Fruit fly (Drosophila melanogaster) whole organism, prepupa: Measurements from ENCODE around the gene CG31360.
A peak's percentile ranks its signal among the peaks of the same experiment; 100 is the strongest.

ENCODE experiments used
- Blimp-1 ChIP-seq: fragments of 200-800 bp; sonication (Bioruptor generic); optimal IDR thresholded peaks from 3 replicates; lab custom pipeline; 2017; ENCODE audit warnings: missing biosample characterization, missing genetic modification characterization, mild to moderate bottlenecking, moderate library complexity, missing genetic modification reagents
- CG11902 ChIP-seq: fragments of 200-800 bp; sonication (Bioruptor generic); optimal IDR thresholded peaks from 3 replicates; lab custom pipeline; 2016; ENCODE audit warnings: missing biosample characterization, missing genetic modification characterization
- CG1621 ChIP-seq: fragments of 200-800 bp; sonication (Bioruptor generic); optimal IDR thresholded peaks from 3 replicates; lab custom pipeline; 2018; ENCODE audit warnings: missing biosample characterization, mild to moderate bottlenecking, missing genetic modification characterization
- CG3032 ChIP-seq: fragments of 200-800 bp; optimal IDR thresholded peaks from 2 replicates; lab custom pipeline; 2019; ENCODE audit warnings: missing biosample characterization, mild to moderate bottlenecking, missing genetic modification characterization, moderate library complexity
- Hr39 ChIP-seq: fragments of 200-800 bp; sonication (Bioruptor generic); optimal IDR thresholded peaks from 2 replicates; lab custom pipeline; 2016; ENCODE audit warnings: missing biosample characterization, missing genetic modification characterization
- OdsH ChIP-seq: fragments of 200-800 bp; sonication (Bioruptor generic); optimal IDR thresholded peaks from 3 replicates; lab custom pipeline; 2016; ENCODE audit warnings: missing biosample characterization, missing genetic modification characterization
- achi ChIP-seq: fragments of 200-800 bp; sonication (Bioruptor generic); optimal IDR thresholded peaks from 3 replicates; lab custom pipeline; 2016; ENCODE audit warnings: missing biosample characterization, missing genetic modification characterization
- cyc ChIP-seq: fragments of 200-800 bp; sonication (Bioruptor generic); optimal IDR thresholded peaks from 3 replicates; lab custom pipeline; 2016; ENCODE audit warnings: missing biosample characterization, missing genetic modification characterization
- lz ChIP-seq: fragments of 200-800 bp; sonication (Bioruptor generic); optimal IDR thresholded peaks from 3 replicates; lab custom pipeline; 2016; ENCODE audit warnings: missing biosample characterization, missing genetic modification characterization
- pdm3 ChIP-seq: fragments of 200-800 bp; sonication (Bioruptor generic); optimal IDR thresholded peaks from 3 replicates; lab custom pipeline; 2016; ENCODE audit warnings: missing biosample characterization, missing genetic modification characterization

DNA sequence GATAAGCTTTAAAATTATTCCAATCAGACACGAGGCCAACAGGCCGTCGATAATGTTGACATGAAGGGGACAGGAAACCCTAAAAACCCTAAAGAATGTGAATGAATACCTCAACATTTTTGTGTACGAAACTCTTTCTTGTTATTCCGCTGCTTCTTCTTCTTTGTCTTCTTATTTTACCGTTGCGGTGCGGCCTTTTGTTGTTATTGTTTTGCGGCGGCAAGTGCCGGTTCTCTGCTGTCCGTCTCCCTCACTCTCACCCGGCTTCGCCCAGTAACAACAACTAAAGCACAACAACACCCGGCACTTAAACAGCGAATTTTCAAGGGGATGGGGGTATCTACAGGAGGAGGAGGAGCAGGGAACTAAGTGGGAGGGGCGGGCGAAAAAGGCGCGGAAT, 29.5 kb downstream of the CG31360 start:
- TF ChIP-seq CG11902 (GFP tag; lab: Kevin White, UChicago) (no peak), lz (no peak), achi (GFP tag; lab: Kevin White, UChicago) (no peak), Blimp-1 (GFP tag; lab: Kevin White, UChicago) (no peak), cyc (GFP tag; lab: Kevin White, UChicago) (no peak), OdsH (GFP tag; lab: Kevin White, UChicago) (no peak), Hr39 (GFP tag; lab: Kevin White, UChicago) (no peak), CG3032 (no peak), CG1621 (peak; percentile 1), pdm3 (GFP tag; lab: Kevin White, UChicago) (no peak)
